Worm (Caenorhabditis elegans) whole organism, L4 larva: ENCODE measurements around the gene fbxc-14.

ENCODE experiments used
- dmd-9 ChIP-seq: fragments of 200-800 bp; sonication (Bioruptor generic); IDR thresholded peaks from 2 replicates; pipeline ENCODE4 v1.3.6; 2022; ENCODE audit warnings: missing genetic modification reagents, missing genetic modification characterization, missing compliant biosample characterization
- fos-1 ChIP-seq: fragments of 150-350 bp; optimal IDR thresholded peaks from 2 replicates; lab custom pipeline; 2014; ENCODE audit warnings: missing biosample characterization, missing genetic modification characterization
- lin-13 ChIP-seq: fragments of 150-350 bp; optimal IDR thresholded peaks from 2 replicates; lab custom pipeline; 2014; ENCODE audit warnings: missing biosample characterization, missing genetic modification reagents, missing genetic modification characterization
- lin-15B ChIP-seq: fragments of 150-350 bp; sonication (generic microtip); optimal IDR thresholded peaks from 3 replicates; lab custom pipeline; 2014; ENCODE audit warnings: missing biosample characterization, missing genetic modification characterization
- nhr-102 ChIP-seq: sonication (generic microtip); optimal IDR thresholded peaks from 2 replicates; lab custom pipeline; 2016; ENCODE audit warnings: mild to moderate bottlenecking, missing genetic modification characterization, moderate library complexity, missing compliant biosample characterization
- nhr-11 ChIP-seq: fragments of 150-350 bp; optimal IDR thresholded peaks from 2 replicates; lab custom pipeline; 2014; ENCODE audit warnings: missing biosample characterization, missing genetic modification characterization
- nhr-28 ChIP-seq: fragments of 150-350 bp; optimal IDR thresholded peaks from 2 replicates; lab custom pipeline; 2014; ENCODE audit warnings: missing biosample characterization, missing genetic modification characterization
- nhr-77 ChIP-seq: fragments of 150-350 bp; optimal IDR thresholded peaks from 2 replicates; lab custom pipeline; 2014; ENCODE audit warnings: missing biosample characterization, missing genetic modification characterization
- pha-4 ChIP-seq, 2 experiments: fragments of 150-350 bp in 1 of 2; fragments of 200-800 bp in 1 of 2; sonication (Bioruptor generic) in 1 of 2; IDR thresholded peaks in 1 of 2; optimal IDR thresholded peaks in 1 of 2; 2 replicates each; pipeline versions ENCODE4 v1.3.6 to Lab custom; 2014 to 2022; ENCODE audit warnings: missing genetic modification characterization in 2 of 2, missing genetic modification reagents in 2 of 2, missing biosample characterization in 1 of 2, missing compliant biosample characterization in 1 of 2
- php-3 ChIP-seq: fragments of 200-800 bp; sonication (Bioruptor generic); IDR thresholded peaks from 2 replicates; pipeline ENCODE4 v1.3.6; 2022; ENCODE audit warnings: missing genetic modification reagents, missing genetic modification characterization, missing compliant biosample characterization
- unc-62 ChIP-seq, 3 experiments: fragments of 150-350 bp in 1 of 3; sonication (generic microtip); optimal IDR thresholded peaks in 2 of 3; peaks in 1 of 3; 1 replicate in 1 of 3; 2 replicates in 2 of 3; lab custom pipeline; 2014 to 2017; ENCODE audit warnings: missing biosample characterization in 3 of 3, missing genetic modification characterization in 3 of 3, missing genetic modification reagents in 3 of 3, missing genotype in 1 of 3
- ztf-7 ChIP-seq: fragments of 150-350 bp; optimal IDR thresholded peaks from 2 replicates; lab custom pipeline; 2014; ENCODE audit warnings: missing biosample characterization, missing genetic modification characterization

DNA sequence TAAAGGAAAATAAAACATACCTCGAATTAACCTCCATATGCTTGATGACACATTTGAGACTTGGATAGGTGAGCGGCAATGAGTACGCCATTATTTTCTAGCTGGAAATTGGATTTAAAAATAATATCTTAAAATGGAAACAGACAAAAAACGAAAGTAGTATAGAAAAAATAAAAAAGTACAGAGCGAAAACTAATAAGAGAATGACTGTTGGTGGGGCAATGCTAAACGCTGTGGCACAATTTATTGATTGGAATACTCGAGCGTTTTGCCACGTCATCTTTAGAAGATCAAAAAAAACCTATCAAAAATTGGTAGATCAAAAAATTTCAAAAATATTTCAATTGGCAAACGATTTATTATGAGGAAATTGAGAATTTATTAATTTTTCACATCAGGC, 26.0 kb upstream of the fbxc-14 start, which contains the start of gene fbxc-32:
- TF ChIP-seq lin-13 (GFP tag; lab: Kevin White, UChicago) (no peak), ztf-7 (tag; lab: Kevin White, UChicago) (no peak), php-3 (GFP tag; lab: Robert Waterston, UW) (no peak), unc-62 (GFP tag; optimal IDR thresholded peaks at IDR 0.05 in 1 of 2; lab: Kevin White, UChicago) (no peak), unc-62 (tag; optimal IDR thresholded peaks at IDR 0.05; lab: Kevin White, UChicago) (no peak), fos-1 (no peak), pha-4 (GFP tag; IDR thresholded peaks at IDR 0.05; lab: Robert Waterston, UW) (no peak), pha-4 (tag; optimal IDR thresholded peaks at IDR 0.05; lab: Kevin White, UChicago) (no peak), dmd-9 (no peak), nhr-28 (tag; lab: Kevin White, UChicago) (no peak), nhr-102 (no peak), nhr-77 (tag; lab: Kevin White, UChicago) (no peak), lin-15B (tag; lab: Kevin White, UChicago) (no peak), nhr-11 (no peak)
